Worm (Caenorhabditis elegans): Measurements from ENCODE around the gene F07H5.10.

F07H5.10 gene

ce11 chrII:8792640-8793039 is 15.7 kb downstream of the F07H5.10 start, which contains the start of gene idpa-2 (continued):
- TF ChIP-seq nhr-77 (tag; optimal IDR thresholded peaks at IDR 0.05) (no peak), lin-38 (GFP tag; IDR thresholded peaks at IDR 0.05) (no peak), attf-4 (tag; optimal IDR thresholded peaks at IDR 0.05) (no peak), duxl-1 (tag; optimal IDR thresholded peaks at IDR 0.05; ENCODE audit: poor library complexity) (no peak)

ce11 chrII:8789828-8790558 is 18.4 kb downstream of the F07H5.10 start, which contains the start of gene F07H5.13:
F07H5.13 (plus strand) TSS chrII:8790557.
- peak in 1 of 2 experiments; percentile 35 for TF ChIP-seq hif-1 (tag; optimal IDR thresholded peaks at IDR 0.05)
- TF ChIP-seq nhr-6 (tag; optimal IDR thresholded peaks at IDR 0.05), result peak; percentile 35
- TF ChIP-seq lin-39 (tag; optimal IDR thresholded peaks at IDR 0.05), result no peak
- peak; percentile 83 for TF ChIP-seq mep-1 (tag; optimal IDR thresholded peaks at IDR 0.05)
- TF ChIP-seq set-16 (GFP tag; IDR thresholded peaks at IDR 0.05), result no peak
- TF ChIP-seq zag-1 (tag; optimal IDR thresholded peaks at IDR 0.05), result no peak
- TF ChIP-seq zfp-3 (GFP tag; conservative IDR thresholded peaks at IDR 0.05), result peak; percentile 83
- no peak for TF ChIP-seq daf-8 (GFP tag; IDR thresholded peaks at IDR 0.05)
- no peak for TF ChIP-seq lin-29 (GFP tag; IDR thresholded peaks at IDR 0.05)
- TF ChIP-seq nhr-42 (GFP tag; IDR thresholded peaks at IDR 0.05), result peak; percentile 40; the same call in 1 of the 2 replicates
- TF ChIP-seq ctbp-1 (GFP tag; IDR thresholded peaks at IDR 0.05), result peak; percentile 27; the same call in 1 of the 2 replicates
- TF ChIP-seq T20F7.1 (GFP tag; optimal IDR thresholded peaks at IDR 0.05), result peak; percentile 59
- TF ChIP-seq spr-1 (tag; optimal IDR thresholded peaks at IDR 0.05), result peak; percentile 24
- TF ChIP-seq F44E2.7 (GFP tag; IDR thresholded peaks at IDR 0.05), result 0 out of 2 replicates have a peak, but pooled peaks have one; percentile 9
- peak; percentile 39 for TF ChIP-seq nhr-48 (tag; optimal IDR thresholded peaks at IDR 0.05)
- peak; percentile 44 for TF ChIP-seq lin-38 (GFP tag; IDR thresholded peaks at IDR 0.05)
- TF ChIP-seq spr-3 (GFP tag; optimal IDR thresholded peaks at IDR 0.05), result peak; percentile 6
- no peak for TF ChIP-seq unc-62 (GFP tag; optimal IDR thresholded peaks at IDR 0.05 in 1 of 2)
- no peak for TF ChIP-seq unc-62 (tag; optimal IDR thresholded peaks at IDR 0.05)
- no peak for TF ChIP-seq zip-2 (tag; optimal IDR thresholded peaks at IDR 0.05)
- TF ChIP-seq ceh-62 (tag; optimal IDR thresholded peaks at IDR 0.05), result no peak
- 0 out of 2 replicates have a peak, but pooled peaks have one; percentile 42 for TF ChIP-seq saeg-2 (GFP tag; IDR thresholded peaks at IDR 0.05)
- no peak for TF ChIP-seq ceh-28 (tag; optimal IDR thresholded peaks at IDR 0.05)
- TF ChIP-seq F37D6.2 (tag; optimal IDR thresholded peaks at IDR 0.05), result no peak
- no peak for TF ChIP-seq lin-1 (GFP tag; IDR thresholded peaks at IDR 0.05)
- TF ChIP-seq aha-1 (tag), result no peak
- TF ChIP-seq F10B5.3 (tag; optimal IDR thresholded peaks at IDR 0.05), result peak; percentile 0
- TF ChIP-seq dmd-6 (GFP tag; IDR thresholded peaks at IDR 0.05), result no peak
- TF ChIP-seq nhr-237 (tag; optimal IDR thresholded peaks at IDR 0.05), result no peak
- peak; percentile 33 for TF ChIP-seq rbr-2 (tag; optimal IDR thresholded peaks at IDR 0.05)
- TF ChIP-seq ceh-44 (GFP tag; IDR thresholded peaks at IDR 0.05), result no peak
- peak; percentile 21 for TF ChIP-seq hlh-11 (tag; optimal IDR thresholded peaks at IDR 0.05)
- no peak for TF ChIP-seq ZK546.5 (tag; optimal IDR thresholded peaks at IDR 0.05)
- no peak for TF ChIP-seq skn-1 (tag; optimal IDR thresholded peaks at IDR 0.05)
- peak; percentile 16 for TF ChIP-seq ama-1 (optimal IDR thresholded peaks at IDR 0.05)
- TF ChIP-seq nhr-77 (tag; optimal IDR thresholded peaks at IDR 0.05), result peak; percentile 56
- no peak for TF ChIP-seq vab-7 (GFP tag; IDR thresholded peaks at IDR 0.05)
- TF ChIP-seq F26F4.8 (GFP tag; conservative IDR thresholded peaks at IDR 0.05), result no peak
- 0 out of 2 replicates have a peak, but pooled peaks have one; percentile 42 for TF ChIP-seq hmg-1.1 (GFP tag; IDR thresholded peaks at IDR 0.05)
- TF ChIP-seq ztf-11 (tag; optimal IDR thresholded peaks at IDR 0.05), result no peak
- peak; percentile 56 for TF ChIP-seq arid-1 (GFP tag; conservative IDR thresholded peaks at IDR 0.05)
- TF ChIP-seq lin-13 (GFP tag; optimal IDR thresholded peaks at IDR 0.05), result peak; percentile 48
- TF ChIP-seq fkh-10 (GFP tag; optimal IDR thresholded peaks at IDR 0.05), result no peak
- 0 out of 2 replicates have a peak, but pooled peaks have one; percentile 33 for TF ChIP-seq ceh-20 (GFP tag; IDR thresholded peaks at IDR 0.05)
- peak in 1 of 2 experiments; percentile 33 for TF ChIP-seq daf-16 (GFP tag; optimal IDR thresholded peaks at IDR 0.05)
- peak; percentile 57 for TF ChIP-seq daf-16 (tag; optimal IDR thresholded peaks at IDR 0.05)
- no peak for TF ChIP-seq madf-5 (GFP tag; IDR thresholded peaks at IDR 0.05)
